Fruit fly (Drosophila melanogaster): ENCODE measurements around the gene Cox11.

DNA sequence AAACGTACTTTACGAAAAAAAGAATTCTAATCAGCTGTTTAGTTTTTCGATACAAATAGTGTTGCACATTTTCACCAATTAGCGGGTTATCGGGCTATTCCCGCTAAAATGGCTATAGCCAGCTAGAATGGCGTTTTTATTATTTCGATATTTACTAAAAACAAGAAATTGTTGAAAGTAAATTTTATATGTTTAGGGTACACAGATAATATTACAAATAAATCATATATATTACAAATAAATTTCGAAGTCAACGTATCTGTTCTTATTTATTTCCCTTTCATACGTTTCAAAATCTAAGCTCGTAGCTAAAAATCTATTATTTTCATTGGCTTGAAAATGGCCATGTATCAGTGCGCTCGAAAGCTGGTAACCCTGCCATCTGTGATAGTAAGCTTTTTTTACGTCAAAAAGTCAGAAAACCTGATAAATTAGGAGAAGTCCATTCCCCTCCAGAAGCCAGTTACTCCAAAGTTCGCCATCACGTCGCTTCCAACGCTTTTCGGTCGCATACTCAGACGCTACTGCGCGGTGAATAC lies 6.8 kb upstream of the Cox11 start, which contains the start of the genes CG7382 and cl:
- TF ChIP-seq insv (optimal IDR thresholded peaks at IDR 0.05) (no peak), psq (optimal IDR thresholded peaks at IDR 0.05) (no peak), h (optimal IDR thresholded peaks at IDR 0.05) (no peak), Sin3A (optimal IDR thresholded peaks at IDR 0.05) (no peak), Myc (optimal IDR thresholded peaks at IDR 0.05) (no peak)

Data from Kc167 (cell line).